Worm (Caenorhabditis elegans) whole organism, young adult: Measurements from ENCODE around the gene ztf-17.

ENCODE experiments used
- Y67H2A.10 ChIP-seq: fragments of 200-800 bp; sonication (Bioruptor generic); conservative IDR thresholded peaks from 2 replicates; pipeline ENCODE4 v1.3.6; 2022; ENCODE audit warnings: missing genetic modification reagents, missing genetic modification characterization, missing compliant biosample characterization
- aptf-3 ChIP-seq: fragments of 200-800 bp; sonication (Bioruptor generic); IDR thresholded peaks from 2 replicates; pipeline ENCODE4 v1.3.6; 2022; ENCODE audit warnings: missing genetic modification characterization, missing compliant biosample characterization
- dox-1 ChIP-seq: fragments of 200-800 bp; sonication (Bioruptor generic); IDR thresholded peaks from 2 replicates; pipeline ENCODE4 v1.3.6; 2022; ENCODE audit warnings: missing genetic modification reagents, missing genetic modification characterization, missing compliant biosample characterization
- ets-4 ChIP-seq: fragments of 200-800 bp; sonication (Bioruptor generic); optimal IDR thresholded peaks from 2 replicates; lab custom pipeline; 2018; ENCODE audit warnings: mild to moderate bottlenecking, missing genetic modification characterization, missing compliant biosample characterization
- gei-17 ChIP-seq: fragments of 200-800 bp; sonication (Bioruptor generic); optimal IDR thresholded peaks from 2 replicates; lab custom pipeline; 2018; ENCODE audit warnings: mild to moderate bottlenecking, missing genetic modification characterization, missing compliant biosample characterization
- pha-4 ChIP-seq: fragments of 150-350 bp; sonication (generic microtip); optimal IDR thresholded peaks from 2 replicates; lab custom pipeline; 2014; ENCODE audit warnings: missing biosample characterization, missing genetic modification reagents, missing genetic modification characterization
- snpc-4 ChIP-seq, 5 experiments: fragments of 150-350 bp in 1 of 5; sonication (generic microtip) in 4 of 5; optimal IDR thresholded peaks; 2 replicates each; lab custom pipeline; 2014 to 2018; ENCODE audit warnings: missing genetic modification characterization in 5 of 5, missing biosample characterization in 3 of 5, antibody characterized with exemption in 2 of 5, mild to moderate bottlenecking in 2 of 5, missing compliant biosample characterization in 2 of 5, missing genotype in 2 of 5, moderate library complexity in 2 of 5, missing genetic modification reagents in 1 of 5
- tlf-1 ChIP-seq: fragments of 200-800 bp; sonication (Bioruptor generic); optimal IDR thresholded peaks from 2 replicates; lab custom pipeline; 2018; ENCODE audit warnings: mild to moderate bottlenecking, missing genetic modification characterization, missing compliant biosample characterization

ce11 chrII:7851480-7851879, 18.5 kb downstream of the ztf-17 start:
- TF ChIP-seq aptf-3 (no peak), snpc-4 (GFP tag; optimal IDR thresholded peaks at IDR 0.05; lab: Kevin White, UChicago) (no peak), snpc-4 (tag; optimal IDR thresholded peaks at IDR 0.05; lab: Kevin White, UChicago) (no peak), dox-1 (GFP tag; lab: Robert Waterston, UW) (no peak), tlf-1 (GFP tag; lab: Kevin White, UChicago) (no peak), ets-4 (GFP tag; lab: Kevin White, UChicago) (no peak), Y67H2A.10 (GFP tag; lab: Robert Waterston, UW) (no peak), pha-4 (no peak), gei-17 (GFP tag; lab: Kevin White, UChicago) (no peak)
